Fruit fly (Drosophila melanogaster) whole organism, prepupa: ENCODE results near the gene Tis11.

Source experiments
- CG11902 ChIP-seq: fragments of 200-800 bp; sonication (Bioruptor generic); optimal IDR thresholded peaks from 3 replicates; lab custom pipeline; 2016; ENCODE audit warnings: missing biosample characterization, missing genetic modification characterization
- CG6854 ChIP-seq: fragments of 200-800 bp; sonication (Bioruptor generic); optimal IDR thresholded peaks from 2 replicates; lab custom pipeline; 2017; ENCODE audit warnings: missing biosample characterization, mild to moderate bottlenecking, missing genetic modification characterization
- CG9139 ChIP-seq: fragments of 200-800 bp; sonication (Bioruptor generic); optimal IDR thresholded peaks from 3 replicates; lab custom pipeline; 2017; ENCODE audit warnings: missing biosample characterization, mild to moderate bottlenecking, missing genetic modification characterization
- Hr39 ChIP-seq: fragments of 200-800 bp; sonication (Bioruptor generic); optimal IDR thresholded peaks from 2 replicates; lab custom pipeline; 2016; ENCODE audit warnings: missing biosample characterization, missing genetic modification characterization
- Sox102F ChIP-seq: fragments of 200-800 bp; sonication (Bioruptor generic); optimal IDR thresholded peaks from 2 replicates; lab custom pipeline; 2016; ENCODE audit warnings: missing biosample characterization, mild to moderate bottlenecking, missing genetic modification characterization
- dsx ChIP-seq: fragments of 200-800 bp; optimal IDR thresholded peaks from 3 replicates; lab custom pipeline; 2019; ENCODE audit warnings: missing biosample characterization, mild to moderate bottlenecking, missing genetic modification characterization, moderate library complexity; ENCODE audit not compliant: poor library complexity, severe bottlenecking
- esn ChIP-seq: fragments of 200-800 bp; sonication (Bioruptor generic); optimal IDR thresholded peaks from 2 replicates; lab custom pipeline; 2016; ENCODE audit warnings: missing biosample characterization, mild to moderate bottlenecking, missing genetic modification characterization, moderate library complexity
- lz ChIP-seq: fragments of 200-800 bp; sonication (Bioruptor generic); optimal IDR thresholded peaks from 3 replicates; lab custom pipeline; 2016; ENCODE audit warnings: missing biosample characterization, missing genetic modification characterization
- ss ChIP-seq, 2 experiments: fragments of 200-800 bp; sonication (Bioruptor generic); optimal IDR thresholded peaks; 2 replicates in 1 of 2; 3 replicates in 1 of 2; lab custom pipeline; 2017 to 2018; ENCODE audit warnings: mild to moderate bottlenecking in 2 of 2, missing biosample characterization in 2 of 2, missing genetic modification characterization in 2 of 2, moderate library complexity in 1 of 2

DNA sequence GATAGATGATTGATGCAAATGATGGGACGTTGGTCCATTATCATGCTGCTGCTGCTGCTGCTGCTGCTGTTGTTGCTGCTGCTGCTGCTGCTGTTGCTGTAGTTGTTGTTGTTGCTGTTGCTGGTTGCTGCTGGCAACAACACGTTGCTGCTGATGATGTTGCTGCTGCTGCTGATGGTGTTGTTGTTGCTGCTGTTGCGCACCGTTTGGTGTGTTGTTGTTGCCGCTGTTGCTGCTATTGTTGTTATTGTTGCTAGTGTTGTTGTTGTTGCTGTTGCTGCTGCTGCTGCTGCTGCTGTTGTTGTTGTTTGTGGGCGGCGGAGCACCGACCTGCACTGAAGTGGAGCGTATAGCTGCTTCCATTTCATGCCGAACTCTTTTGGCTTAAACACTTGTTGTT, 71.9 kb downstream of the Tis11 start:
- TF ChIP-seq CG11902 (GFP tag; lab: Kevin White, UChicago): no peak
- TF ChIP-seq dsx: no peak
- TF ChIP-seq Hr39 (GFP tag; lab: Kevin White, UChicago): no peak
- TF ChIP-seq ss (GFP tag; optimal IDR thresholded peaks at IDR 0.05; lab: Kevin White, UChicago): no peak
- no peak for TF ChIP-seq CG9139 (GFP tag; lab: Kevin White, UChicago)
- no peak for TF ChIP-seq CG6854
- TF ChIP-seq lz (GFP tag; lab: Kevin White, UChicago): no peak
- TF ChIP-seq esn (GFP tag; lab: Kevin White, UChicago): no peak
- no peak for TF ChIP-seq Sox102F (GFP tag; lab: Kevin White, UChicago)
